Worm (Caenorhabditis elegans) whole organism, dauer: ENCODE data around the gene srbc-3.

Experiments
- unc-62 ChIP-seq: sonication (generic microtip); optimal IDR thresholded peaks from 2 replicates; lab custom pipeline; 2017; ENCODE audit warnings: missing biosample characterization, missing genetic modification reagents, missing genetic modification characterization

The srbc-3 gene

DNA sequence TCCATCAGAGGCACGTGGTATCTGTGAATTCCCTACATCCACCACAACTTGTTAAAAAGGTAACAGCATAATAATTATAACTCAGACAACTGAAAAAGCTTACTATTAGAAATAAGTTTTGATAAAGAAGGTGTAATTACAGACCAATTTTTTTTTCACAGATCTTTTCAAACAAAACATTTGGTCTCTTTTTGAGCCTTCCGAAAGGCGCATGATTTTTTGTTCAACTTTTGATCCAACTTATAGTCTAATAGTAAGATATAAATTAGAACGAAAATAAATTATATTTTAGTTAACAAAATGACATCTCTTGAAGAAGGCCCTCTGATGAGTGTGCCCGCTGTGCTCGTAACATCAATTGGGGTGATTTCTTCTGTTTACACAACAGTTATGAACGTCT is at the start of gene srbc-3:
TSS of gene srbc-3 (plus strand) at position 301 of the 400 bp plus-strand sequence.
- TF ChIP-seq unc-62 (GFP tag; lab: Kevin White, UChicago) = no peak

DNA sequence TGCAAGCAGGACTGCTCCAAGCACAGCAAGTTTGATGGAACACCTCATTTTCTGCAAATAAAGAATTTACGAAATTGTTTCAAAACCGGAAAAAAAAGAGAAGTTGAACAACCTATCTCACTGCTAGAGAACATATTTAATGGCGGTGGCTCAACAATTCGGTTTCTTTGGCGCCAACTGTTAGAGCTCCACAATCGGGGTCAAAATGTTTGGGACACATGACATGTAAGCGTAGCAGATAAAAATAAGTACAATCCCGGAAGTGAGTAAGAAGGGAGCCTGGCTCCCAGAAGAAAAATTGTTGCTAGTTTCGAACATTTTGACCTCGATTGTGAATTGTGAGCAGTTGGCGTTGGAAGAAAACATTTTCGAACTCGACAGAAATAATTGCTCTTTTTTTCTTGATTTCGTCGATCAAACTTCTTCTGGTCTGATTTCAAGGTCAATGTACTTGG is 49.1 kb upstream of the srbc-3 start, which contains the start of gene T28A11.16:
TSS of gene T28A11.16 (minus strand) at position 51 of the 455 bp plus-strand sequence.
- no peak for TF ChIP-seq unc-62 (GFP tag; lab: Kevin White, UChicago)

DNA sequence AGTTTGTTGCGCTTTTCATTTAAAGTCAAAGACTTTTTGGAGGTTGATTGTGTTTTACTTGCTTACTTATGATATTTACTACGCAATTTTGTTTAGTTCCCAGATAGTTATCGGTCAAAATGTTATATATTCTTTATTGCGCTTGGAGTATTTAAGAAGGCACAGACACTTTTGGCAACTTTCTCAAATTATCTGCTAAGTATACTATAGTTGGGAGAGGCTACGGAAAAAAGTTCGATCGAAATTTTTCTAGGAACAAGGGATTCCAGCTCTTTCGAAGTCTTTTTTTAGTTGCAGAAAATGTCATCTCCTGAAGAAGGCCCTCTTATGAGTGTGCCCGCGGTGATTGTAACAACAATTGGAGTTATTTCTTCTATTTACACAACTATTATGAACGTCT is 48.2 kb upstream of the srbc-3 start, which contains the start of gene srbc-5:
TSS of gene srbc-5 (plus strand) at position 301 of the 400 bp plus-strand sequence.
- TF ChIP-seq unc-62 (GFP tag; lab: Kevin White, UChicago) = no peak

DNA sequence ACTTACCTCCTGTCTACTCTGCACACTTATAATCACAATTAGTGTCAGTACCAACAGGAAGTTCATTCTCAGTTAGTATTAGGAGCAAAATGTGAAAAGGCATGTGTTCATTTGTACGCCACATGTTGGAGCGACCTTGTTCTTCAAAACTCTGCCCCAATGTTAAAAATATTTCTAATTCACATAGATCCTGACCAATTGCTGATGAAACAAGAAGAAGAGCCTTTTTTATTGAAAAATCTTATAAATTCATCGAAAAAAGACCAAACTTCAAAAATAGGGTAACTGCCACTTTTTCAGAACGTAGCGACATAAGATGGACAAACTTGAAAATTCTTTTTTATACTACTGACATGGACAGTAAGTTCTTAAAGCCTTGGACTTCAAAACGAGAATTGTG is 42.1 kb upstream of the srbc-3 start, which contains the start of gene T28A11.17:
TSS of gene T28A11.17 (minus strand) at position 101 of the 400 bp plus-strand sequence.
- TF ChIP-seq unc-62 (GFP tag; lab: Kevin White, UChicago) = no peak

DNA sequence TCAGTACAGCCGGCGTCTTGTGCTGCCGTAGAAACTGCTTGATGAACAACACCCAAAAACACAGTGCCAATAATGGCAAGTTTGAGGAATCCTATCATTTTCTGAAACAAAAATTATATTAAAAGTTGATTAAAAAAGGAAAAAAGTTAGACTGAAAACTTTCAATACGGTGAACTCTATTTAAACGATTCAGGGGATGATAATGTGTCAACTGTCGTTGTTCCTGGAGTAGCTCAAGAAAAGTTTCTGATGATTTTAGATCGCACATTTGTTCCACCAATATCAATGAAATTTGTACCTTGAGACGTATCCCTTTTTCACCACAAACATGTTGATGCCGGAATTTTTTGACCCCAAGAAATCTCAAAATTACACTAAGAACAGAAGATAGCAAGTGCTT is 40.3 kb upstream of the srbc-3 start, which contains the start of gene T28A11.18:
TSS of gene T28A11.18 (minus strand) at position 101 of the 400 bp plus-strand sequence.
- no peak for TF ChIP-seq unc-62 (GFP tag; lab: Kevin White, UChicago)

DNA sequence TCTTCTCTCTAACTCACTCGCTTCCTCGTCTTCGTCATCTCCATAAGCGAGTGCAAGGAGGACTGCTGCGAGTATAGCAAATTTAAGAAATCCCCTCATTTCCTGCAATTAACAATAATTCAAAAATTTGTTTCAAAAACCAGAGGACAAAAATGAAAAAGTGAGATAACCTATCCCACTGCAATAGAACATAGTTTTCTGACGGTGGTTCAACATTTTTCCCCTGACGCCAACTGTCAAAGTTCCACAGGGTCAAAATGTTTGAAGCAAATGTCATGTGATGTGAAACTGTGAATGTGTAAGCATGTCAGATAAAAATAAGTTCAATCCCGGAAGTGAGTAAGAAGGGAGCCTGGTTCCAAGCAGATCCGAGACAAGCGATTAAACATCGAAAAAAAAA is 38.9 kb upstream of the srbc-3 start, which contains the start of gene T28A11.19:
TSS of gene T28A11.19 (minus strand) at position 108 of the 400 bp plus-strand sequence.
- no peak for TF ChIP-seq unc-62 (GFP tag; lab: Kevin White, UChicago)

DNA sequence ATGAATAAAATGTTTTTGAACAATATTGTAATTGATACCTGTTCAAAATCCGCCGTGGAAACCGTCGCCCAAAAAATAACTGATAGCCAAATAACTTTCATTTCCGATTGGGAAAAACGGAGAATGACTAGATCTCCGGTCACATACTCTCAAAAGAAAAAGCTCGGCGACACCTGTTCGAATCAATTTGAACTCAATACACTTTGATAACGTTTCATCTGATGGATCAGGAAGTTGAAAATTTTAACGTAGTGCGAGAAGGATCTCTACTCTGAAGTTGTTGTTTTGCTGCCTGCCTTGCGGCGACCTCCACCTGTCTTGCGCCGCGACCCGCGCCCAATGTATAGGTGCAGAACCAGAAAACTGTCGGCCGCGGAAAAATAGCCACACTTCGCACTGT is 35.1 kb upstream of the srbc-3 start, which contains the start of gene T28A11.20:
TSS of gene T28A11.20 (minus strand) at position 101 of the 400 bp plus-strand sequence.
- no peak for TF ChIP-seq unc-62 (GFP tag; lab: Kevin White, UChicago)

DNA sequence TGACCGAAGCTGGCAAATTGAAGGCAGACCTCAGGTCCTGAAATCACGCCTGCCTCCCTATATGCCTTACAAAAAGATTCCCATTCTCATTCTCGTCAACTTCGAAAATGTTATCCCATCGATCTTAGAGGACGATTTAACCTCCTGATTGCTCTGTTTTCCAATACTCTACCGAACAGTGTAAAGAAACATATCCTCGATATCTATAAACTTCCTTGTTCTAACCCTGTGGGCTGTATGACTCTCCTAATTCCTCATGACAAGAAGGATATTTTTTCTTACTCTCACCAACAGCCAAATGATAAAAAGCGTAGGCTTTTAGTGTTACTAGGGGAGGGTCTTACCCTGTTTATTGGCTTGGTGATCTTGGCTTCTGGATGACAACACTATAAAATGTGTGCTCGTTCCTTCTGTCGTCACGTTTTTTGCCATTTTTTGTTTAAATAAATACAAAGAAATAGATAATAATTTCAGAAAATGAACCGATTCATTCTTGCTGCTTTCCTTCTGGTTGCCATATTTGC is 34.6 kb upstream of the srbc-3 start, which contains the start of gene T28A11.4:
TSS of gene T28A11.4 (plus strand) at position 474 of the 524 bp plus-strand sequence.
- no peak for TF ChIP-seq unc-62 (GFP tag; lab: Kevin White, UChicago)

DNA sequence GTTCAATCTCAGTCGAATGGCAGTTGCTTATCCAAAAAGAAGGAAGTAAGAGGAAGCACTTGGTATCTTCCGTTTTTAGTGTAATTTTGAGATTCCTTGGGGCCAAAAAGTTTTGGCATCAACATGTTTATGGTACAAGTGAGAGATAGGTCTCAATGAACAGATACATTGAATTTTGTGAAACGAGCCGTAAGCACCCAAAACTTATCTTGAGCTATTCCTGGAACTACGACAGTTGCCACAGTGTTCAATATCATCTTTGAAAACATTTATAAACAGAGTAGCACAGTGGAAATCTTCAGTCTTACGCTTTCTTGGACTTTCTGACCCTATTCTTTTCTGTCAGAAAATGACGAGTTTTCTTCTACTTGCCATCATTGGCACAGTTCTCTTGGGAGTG is 33.2 kb upstream of the srbc-3 start, which contains the start of gene T28A11.3:
TSS of gene T28A11.3 (plus strand) at position 301 of the 400 bp plus-strand sequence.
- no peak for TF ChIP-seq unc-62 (GFP tag; lab: Kevin White, UChicago)

DNA sequence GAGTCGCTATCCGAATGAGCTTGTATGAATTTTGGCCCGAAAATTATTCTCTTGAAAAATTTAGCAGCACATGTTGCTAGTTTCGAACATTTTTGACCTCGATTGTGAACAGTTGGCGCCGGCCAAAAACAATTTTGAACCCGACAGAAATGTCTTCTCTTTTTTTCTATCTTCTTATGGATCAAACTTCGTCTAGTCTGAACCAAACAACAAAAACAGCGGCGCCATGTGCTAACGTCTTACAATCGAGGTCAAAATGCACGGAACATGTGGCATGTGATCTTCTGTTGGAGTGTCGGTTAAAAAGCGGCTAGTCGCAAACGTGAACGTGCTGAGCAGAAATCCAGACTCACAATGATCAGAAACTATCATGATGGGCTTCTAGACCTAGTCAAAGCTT is 32.1 kb upstream of the srbc-3 start:
- TF ChIP-seq unc-62 (GFP tag; lab: Kevin White, UChicago) = no peak

DNA sequence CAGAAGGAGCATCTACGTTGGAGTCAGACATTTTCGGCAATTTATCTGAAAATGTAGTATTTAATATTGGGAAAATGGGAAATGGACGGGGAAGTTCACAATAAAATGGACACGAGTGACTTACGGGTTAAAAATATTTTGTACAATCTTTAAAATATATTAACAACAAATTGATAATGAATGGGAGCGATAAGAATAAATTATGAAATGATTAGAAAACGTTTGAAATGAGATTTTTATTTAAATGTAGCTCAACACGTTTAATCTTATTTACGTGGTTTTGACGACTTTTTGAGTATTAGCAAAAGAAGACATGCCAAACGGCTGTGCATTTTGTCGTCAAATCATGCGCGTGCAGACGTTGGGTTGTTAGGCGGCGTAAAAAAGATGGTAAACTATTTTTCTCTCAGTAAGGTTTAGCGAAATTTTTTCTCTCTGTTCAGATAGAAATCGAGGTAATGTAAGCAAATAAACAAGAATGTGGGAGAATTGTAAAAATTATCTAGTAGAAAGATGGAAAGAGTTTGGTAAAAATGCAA is 30.1 kb upstream of the srbc-3 start, which contains the start of gene fbxa-64:
TSS of gene fbxa-64 (minus strand) at position 51 of the 539 bp plus-strand sequence.
- TF ChIP-seq unc-62 (GFP tag; lab: Kevin White, UChicago) = no peak

DNA sequence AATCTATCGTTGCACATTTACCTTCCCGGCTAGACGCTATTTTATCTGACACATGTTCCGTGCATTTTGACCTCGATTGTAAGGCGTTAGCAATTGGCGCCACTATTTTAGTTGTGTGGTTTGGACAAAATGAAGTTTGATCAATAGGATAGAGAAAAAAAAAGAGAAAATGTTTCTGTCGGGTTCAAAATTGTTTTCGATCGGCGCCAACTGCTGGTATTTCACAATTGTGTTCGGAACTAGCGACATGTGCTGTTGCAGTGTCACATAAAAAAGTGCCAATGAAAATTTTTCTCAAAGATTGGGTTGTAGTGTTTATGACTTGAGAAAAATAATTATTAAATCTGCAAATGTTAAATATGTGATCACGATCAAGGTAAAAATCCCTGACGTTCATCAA is 29.1 kb upstream of the srbc-3 start:
- no peak for TF ChIP-seq unc-62 (GFP tag; lab: Kevin White, UChicago)

DNA sequence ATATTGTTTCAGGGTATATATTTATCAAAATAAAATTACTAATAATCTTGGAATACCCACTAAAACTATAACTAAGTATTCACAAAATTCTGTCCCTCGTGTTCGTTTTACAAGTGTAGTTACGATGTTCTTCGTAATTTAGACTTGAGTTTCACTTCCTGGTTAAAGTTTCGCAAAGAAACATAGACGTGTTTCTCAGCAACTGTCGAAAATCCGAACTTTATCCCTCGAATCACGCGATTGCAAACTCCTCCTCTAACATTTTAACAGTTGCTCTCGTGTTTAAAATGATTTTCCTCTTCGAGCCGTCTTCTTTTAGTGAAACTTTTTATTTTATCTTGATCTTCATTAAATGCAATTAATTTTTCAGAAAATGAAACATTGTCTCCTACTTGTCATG is 28.3 kb upstream of the srbc-3 start, which contains the start of gene T28A11.2:
TSS of gene T28A11.2 (plus strand) at position 371 of the 400 bp plus-strand sequence.
- no peak for TF ChIP-seq unc-62 (GFP tag; lab: Kevin White, UChicago)

DNA sequence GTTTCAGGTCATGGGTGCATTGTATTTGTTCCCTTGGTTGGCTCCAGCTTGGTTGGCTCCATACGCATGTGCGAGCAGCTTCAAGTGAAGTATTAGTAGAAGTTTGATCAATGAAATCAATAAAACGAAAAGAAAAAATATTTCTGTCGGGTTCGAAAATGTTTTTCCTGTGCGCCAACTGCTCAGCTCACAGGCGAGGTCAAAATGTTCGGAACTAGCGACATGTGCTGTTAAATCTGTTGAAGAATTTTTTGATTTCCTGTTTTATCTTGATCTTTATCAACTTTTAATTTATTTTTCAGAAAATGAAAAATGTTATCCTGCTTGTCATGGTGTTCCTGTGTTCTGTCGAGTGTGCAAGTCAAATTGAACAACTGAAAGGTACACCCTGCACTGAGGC is 26.7 kb upstream of the srbc-3 start, which contains the start of gene T28A11.25:
TSS of gene T28A11.25 (plus strand) at position 301 of the 400 bp plus-strand sequence.
- no peak for TF ChIP-seq unc-62 (GFP tag; lab: Kevin White, UChicago)

DNA sequence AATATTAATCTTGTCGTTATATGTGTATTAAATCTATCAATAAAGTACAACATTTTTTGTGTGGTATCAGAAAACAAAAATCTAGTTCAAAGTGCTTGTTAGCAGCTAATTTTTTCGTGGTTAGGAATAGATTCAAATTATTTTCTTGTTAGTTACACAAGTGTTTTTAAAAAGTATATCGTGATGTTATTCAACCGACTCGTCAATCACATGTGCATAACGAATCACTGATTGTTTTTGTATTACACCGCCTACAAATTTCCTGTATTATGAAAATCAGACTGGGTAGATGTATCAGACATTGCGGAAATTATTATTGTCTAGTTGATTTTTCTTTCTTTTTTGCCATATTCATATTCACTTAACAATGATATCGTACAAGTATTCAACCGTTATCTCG is 25.3 kb upstream of the srbc-3 start, which contains the start of gene str-64:
TSS of gene str-64 (plus strand) at position 301 of the 400 bp plus-strand sequence.
- no peak for TF ChIP-seq unc-62 (GFP tag; lab: Kevin White, UChicago)

DNA sequence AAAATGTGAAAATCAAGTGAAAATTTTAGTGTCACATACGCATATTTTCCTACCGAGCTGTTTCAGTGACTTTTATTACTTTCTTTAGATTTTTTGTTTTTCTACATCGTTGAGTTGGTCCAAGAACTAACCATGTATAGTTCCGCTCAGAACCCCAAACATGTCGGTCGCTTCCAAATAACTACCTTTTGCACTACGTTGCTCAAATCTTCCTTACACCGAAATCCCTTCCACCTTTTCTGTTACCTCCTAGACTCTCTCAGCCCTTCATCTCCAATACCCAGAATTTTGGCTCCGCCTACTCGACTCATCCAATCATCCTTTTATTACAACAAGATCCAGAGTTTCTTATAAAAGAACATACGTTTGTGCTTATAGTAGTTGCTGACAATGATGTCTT is 23.6 kb upstream of the srbc-3 start, which contains the start of gene F35F10.5:
TSS of gene F35F10.5 (plus strand) at position 301 of the 400 bp plus-strand sequence.
- TF ChIP-seq unc-62 (GFP tag; lab: Kevin White, UChicago) = no peak
